Fruit fly (Drosophila melanogaster) whole organism, embryonic: ENCODE data around the gene Zw.
A peak's percentile ranks its signal among the peaks of the same experiment; 100 is the strongest.

ENCODE experiments used
- Antp ChIP-seq: fragments of 200-800 bp; sonication (Bioruptor generic); optimal IDR thresholded peaks from 3 replicates; lab custom pipeline; 2016; ENCODE audit warnings: missing biosample characterization, missing genetic modification characterization
- CG1024 ChIP-seq: fragments of 200-800 bp; sonication (Bioruptor generic); IDR thresholded peaks from 2 replicates; pipeline ENCODE4 v1.3.6; 2022; ENCODE audit warnings: missing biosample characterization, missing genetic modification characterization
- CG10431 ChIP-seq: fragments of 200-800 bp; sonication (Bioruptor generic); optimal IDR thresholded peaks from 3 replicates; lab custom pipeline; 2018; ENCODE audit warnings: missing biosample characterization, mild to moderate bottlenecking, missing genetic modification characterization
- CG10565 ChIP-seq: fragments of 200-800 bp; sonication (Bioruptor generic); optimal IDR thresholded peaks from 3 replicates; lab custom pipeline; 2016; ENCODE audit warnings: missing biosample characterization, mild to moderate bottlenecking, missing genetic modification characterization
- CG10959 ChIP-seq: fragments of 200-800 bp; sonication (Bioruptor generic); IDR thresholded peaks from 2 replicates; pipeline ENCODE4 v1.3.6; 2022; ENCODE audit warnings: missing biosample characterization, missing genetic modification characterization
- CG10979 ChIP-seq: fragments of 200-800 bp; sonication (Bioruptor generic); optimal IDR thresholded peaks from 2 replicates; lab custom pipeline; 2018; ENCODE audit warnings: missing biosample characterization, mild to moderate bottlenecking, missing genetic modification characterization, moderate library complexity
- CG11504 ChIP-seq: fragments of 200-800 bp; sonication (Bioruptor generic); optimal IDR thresholded peaks from 3 replicates; lab custom pipeline; 2019; ENCODE audit warnings: missing biosample characterization, mild to moderate bottlenecking, missing genetic modification characterization, moderate library complexity
- CG12769 ChIP-seq: fragments of 200-800 bp; sonication (Bioruptor generic); optimal IDR thresholded peaks from 2 replicates; lab custom pipeline; 2019; ENCODE audit warnings: missing biosample characterization, mild to moderate bottlenecking, missing genetic modification characterization, moderate library complexity
- CG15073 ChIP-seq: fragments of 200-800 bp; sonication (Bioruptor generic); optimal IDR thresholded peaks from 2 replicates; lab custom pipeline; 2016; ENCODE audit warnings: missing biosample characterization, missing genetic modification characterization
- CG15601 ChIP-seq: fragments of 200-800 bp; sonication (Bioruptor generic); optimal IDR thresholded peaks from 3 replicates; lab custom pipeline; 2019; ENCODE audit warnings: missing biosample characterization, mild to moderate bottlenecking, missing genetic modification characterization, moderate library complexity
- CG2199 ChIP-seq: fragments of 200-800 bp; sonication (Bioruptor generic); IDR thresholded peaks from 3 replicates; pipeline ENCODE4 v1.3.6; 2022; ENCODE audit warnings: missing biosample characterization, missing genetic modification characterization
- CG3281 ChIP-seq: fragments of 200-800 bp; sonication (Bioruptor generic); optimal IDR thresholded peaks from 3 replicates; lab custom pipeline; 2017; ENCODE audit warnings: missing biosample characterization, mild to moderate bottlenecking, missing genetic modification characterization
- CG4707 ChIP-seq: fragments of 200-800 bp; sonication (Bioruptor generic); optimal IDR thresholded peaks from 2 replicates; lab custom pipeline; 2018; ENCODE audit warnings: missing biosample characterization, mild to moderate bottlenecking, missing genetic modification characterization, moderate library complexity
- CG4854 ChIP-seq: fragments of 200-800 bp; sonication (Bioruptor generic); optimal IDR thresholded peaks from 2 replicates; lab custom pipeline; 2016; ENCODE audit warnings: missing biosample characterization, missing genetic modification characterization, inconsistent platforms
- CG6683 ChIP-seq: fragments of 200-800 bp; sonication (Bioruptor generic); optimal IDR thresholded peaks from 2 replicates; lab custom pipeline; 2017; ENCODE audit warnings: missing biosample characterization, mild to moderate bottlenecking, missing genetic modification characterization, missing genetic modification reagents
- CG7372 ChIP-seq: fragments of 200-800 bp; sonication (Bioruptor generic); IDR thresholded peaks from 2 replicates; pipeline ENCODE4 v1.3.6; 2022; ENCODE audit warnings: missing biosample characterization, missing genetic modification characterization
- CG9876 ChIP-seq: fragments of 200-800 bp; sonication (Bioruptor generic); optimal IDR thresholded peaks from 2 replicates; lab custom pipeline; 2016; ENCODE audit warnings: missing biosample characterization, missing genetic modification characterization
- Dip3 ChIP-seq: fragments of 200-800 bp; sonication (Bioruptor generic); optimal IDR thresholded peaks from 3 replicates; lab custom pipeline; 2016; ENCODE audit warnings: missing biosample characterization, missing genetic modification characterization
- E2f2 ChIP-seq: fragments of 200-800 bp; sonication (Bioruptor generic); IDR thresholded peaks from 2 replicates; pipeline ENCODE4 v1.3.6; 2022; ENCODE audit warnings: missing biosample characterization, missing genetic modification characterization
- HLH4C ChIP-seq: fragments of 200-800 bp; sonication (Bioruptor generic); IDR thresholded peaks from 3 replicates; pipeline ENCODE4 v1.3.6; 2022; ENCODE audit warnings: missing biosample characterization, missing genetic modification characterization; ENCODE audit not compliant: partially characterized antibody
- HLHmδ ChIP-seq: fragments of 200-800 bp; sonication (Bioruptor generic); optimal IDR thresholded peaks from 2 replicates; lab custom pipeline; 2018; ENCODE audit warnings: missing biosample characterization, mild to moderate bottlenecking, missing genetic modification characterization, moderate library complexity
- HmgD ChIP-seq: fragments of 200-800 bp; sonication (Bioruptor generic); optimal IDR thresholded peaks from 3 replicates; lab custom pipeline; 2016; ENCODE audit warnings: missing biosample characterization, missing genetic modification characterization
- Med ChIP-seq: fragments of 200-800 bp; sonication (Bioruptor generic); peaks from one replicate; lab custom pipeline; 2016; ENCODE audit warnings: missing biosample characterization, missing genetic modification characterization, mild to moderate bottlenecking, inconsistent platforms, moderate library complexity
- Mrtf ChIP-seq: fragments of 200-800 bp; sonication (Bioruptor generic); IDR thresholded peaks from 3 replicates; pipeline ENCODE4 v1.3.6; 2022; ENCODE audit warnings: missing biosample characterization, missing genetic modification characterization
- Neu2 ChIP-seq: fragments of 200-800 bp; sonication (Bioruptor generic); optimal IDR thresholded peaks from 3 replicates; lab custom pipeline; 2016; ENCODE audit warnings: missing biosample characterization, missing genetic modification characterization, borderline replicate concordance
- Poxn ChIP-seq: fragments of 200-800 bp; sonication (Bioruptor generic); IDR thresholded peaks from 2 replicates; pipeline ENCODE4 v1.3.6; 2022; ENCODE audit warnings: missing biosample characterization, missing genetic modification characterization
- Ravus ChIP-seq: fragments of 200-800 bp; sonication (Bioruptor generic); IDR thresholded peaks from 2 replicates; pipeline ENCODE4 v1.3.6; 2022; ENCODE audit warnings: missing biosample characterization, missing genetic modification characterization
- Sry-β ChIP-seq: fragments of 200-800 bp; sonication (Bioruptor generic); optimal IDR thresholded peaks from 2 replicates; lab custom pipeline; 2018; ENCODE audit warnings: missing biosample characterization, mild to moderate bottlenecking, missing genetic modification characterization, moderate library complexity
- cg ChIP-seq: fragments of 200-800 bp; sonication (Bioruptor generic); optimal IDR thresholded peaks from 3 replicates; lab custom pipeline; 2019; ENCODE audit warnings: missing biosample characterization, mild to moderate bottlenecking, missing genetic modification characterization, moderate library complexity
- chm ChIP-seq: fragments of 200-800 bp; sonication (Bioruptor generic); IDR thresholded peaks from 2 replicates; pipeline ENCODE4 v1.3.6; 2022; ENCODE audit warnings: missing biosample characterization, missing genetic modification characterization
- crc ChIP-seq: fragments of 200-800 bp; sonication (Bioruptor generic); optimal IDR thresholded peaks from 2 replicates; lab custom pipeline; 2016; ENCODE audit warnings: missing biosample characterization, missing genetic modification characterization
- dati ChIP-seq: fragments of 200-800 bp; sonication (Bioruptor generic); IDR thresholded peaks from 2 replicates; pipeline ENCODE4 v1.3.6; 2022; ENCODE audit warnings: missing biosample characterization, missing genetic modification characterization
- dmrt99B ChIP-seq: fragments of 200-800 bp; sonication (Bioruptor generic); optimal IDR thresholded peaks from 2 replicates; lab custom pipeline; 2018; ENCODE audit warnings: missing biosample characterization, mild to moderate bottlenecking, missing genetic modification characterization, moderate library complexity
- gce ChIP-seq: fragments of 200-800 bp; sonication (Bioruptor generic); IDR thresholded peaks from 3 replicates; pipeline ENCODE4 v1.3.6; 2022; ENCODE audit warnings: missing biosample characterization, missing genetic modification characterization
- gcm2 ChIP-seq: fragments of 200-800 bp; sonication (Bioruptor generic); optimal IDR thresholded peaks from 2 replicates; lab custom pipeline; 2016; ENCODE audit warnings: missing biosample characterization, missing genetic modification characterization
- gfzf ChIP-seq: fragments of 200-800 bp; sonication (Bioruptor generic); optimal IDR thresholded peaks from 2 replicates; lab custom pipeline; 2016; ENCODE audit warnings: missing biosample characterization, mild to moderate bottlenecking, missing genetic modification characterization, moderate library complexity
- gro ChIP-seq: fragments of 200-800 bp; sonication (Bioruptor generic); optimal IDR thresholded peaks from 2 replicates; lab custom pipeline; 2016; ENCODE audit warnings: missing biosample characterization, missing genetic modification characterization
- hb ChIP-seq: fragments of 200-800 bp; sonication (Bioruptor generic); IDR thresholded peaks from 3 replicates; pipeline ENCODE4 v1.3.6; 2022; ENCODE audit warnings: missing biosample characterization, missing genetic modification characterization; ENCODE audit not compliant: partially characterized antibody
- jing ChIP-seq: fragments of 200-800 bp; sonication (Bioruptor generic); optimal IDR thresholded peaks from 2 replicates; lab custom pipeline; 2018; ENCODE audit warnings: missing biosample characterization, mild to moderate bottlenecking, missing genetic modification characterization
- kay ChIP-seq: fragments of 200-800 bp; sonication (Bioruptor generic); optimal IDR thresholded peaks from 2 replicates; lab custom pipeline; 2016; ENCODE audit warnings: missing biosample characterization, missing genetic modification characterization
- lola ChIP-seq, 3 experiments: fragments of >200 bp in 2 of 3; fragments of 200-800 bp in 1 of 3; sonication (Bioruptor generic) in 1 of 3; optimal IDR thresholded peaks; 2 replicates each; lab custom pipeline; 2017 to 2019; ENCODE audit warnings: missing biosample characterization in 3 of 3, missing genetic modification characterization in 3 of 3, mild to moderate bottlenecking in 1 of 3, moderate library complexity in 1 of 3
- mam ChIP-seq: fragments of 200-800 bp; sonication (Bioruptor generic); optimal IDR thresholded peaks from 3 replicates; lab custom pipeline; 2016; ENCODE audit warnings: missing biosample characterization, missing genetic modification characterization
- pan ChIP-seq, 4 experiments: fragments of >200 bp in 3 of 4; fragments of 200-800 bp in 1 of 4; sonication (Bioruptor generic) in 1 of 4; optimal IDR thresholded peaks in 3 of 4; IDR thresholded peaks in 1 of 4; 2 replicates each; pipeline versions ENCODE4 v1.3.6 to Lab custom; 2017 to 2022; ENCODE audit warnings: missing biosample characterization in 2 of 4, missing genetic modification characterization in 2 of 4, mixed read lengths in 1 of 4
- ranshi ChIP-seq: fragments of 200-800 bp; sonication (Bioruptor generic); IDR thresholded peaks from 2 replicates; pipeline ENCODE4 v1.3.6; 2022; ENCODE audit warnings: missing biosample characterization, missing genetic modification characterization
- schlank ChIP-seq: fragments of 200-800 bp; sonication (Bioruptor generic); optimal IDR thresholded peaks from 2 replicates; lab custom pipeline; 2018; ENCODE audit warnings: missing biosample characterization, mild to moderate bottlenecking, missing genetic modification characterization
- shn ChIP-seq: fragments of 200-800 bp; sonication (Bioruptor generic); optimal IDR thresholded peaks from 3 replicates; lab custom pipeline; 2016; ENCODE audit warnings: missing biosample characterization, missing genetic modification characterization
- so ChIP-seq: fragments of 200-800 bp; sonication (Bioruptor generic); IDR thresholded peaks from 3 replicates; pipeline ENCODE4 v1.3.6; 2022; ENCODE audit warnings: missing biosample characterization, missing genetic modification characterization
- sqz ChIP-seq: fragments of 200-800 bp; sonication (Bioruptor generic); optimal IDR thresholded peaks from 3 replicates; lab custom pipeline; 2018; ENCODE audit warnings: missing biosample characterization, mild to moderate bottlenecking, missing genetic modification characterization
- trem ChIP-seq: fragments of 200-800 bp; optimal IDR thresholded peaks from 3 replicates; lab custom pipeline; 2019; ENCODE audit warnings: missing biosample characterization, mild to moderate bottlenecking, missing genetic modification characterization, moderate library complexity

Gene Zw

DNA sequence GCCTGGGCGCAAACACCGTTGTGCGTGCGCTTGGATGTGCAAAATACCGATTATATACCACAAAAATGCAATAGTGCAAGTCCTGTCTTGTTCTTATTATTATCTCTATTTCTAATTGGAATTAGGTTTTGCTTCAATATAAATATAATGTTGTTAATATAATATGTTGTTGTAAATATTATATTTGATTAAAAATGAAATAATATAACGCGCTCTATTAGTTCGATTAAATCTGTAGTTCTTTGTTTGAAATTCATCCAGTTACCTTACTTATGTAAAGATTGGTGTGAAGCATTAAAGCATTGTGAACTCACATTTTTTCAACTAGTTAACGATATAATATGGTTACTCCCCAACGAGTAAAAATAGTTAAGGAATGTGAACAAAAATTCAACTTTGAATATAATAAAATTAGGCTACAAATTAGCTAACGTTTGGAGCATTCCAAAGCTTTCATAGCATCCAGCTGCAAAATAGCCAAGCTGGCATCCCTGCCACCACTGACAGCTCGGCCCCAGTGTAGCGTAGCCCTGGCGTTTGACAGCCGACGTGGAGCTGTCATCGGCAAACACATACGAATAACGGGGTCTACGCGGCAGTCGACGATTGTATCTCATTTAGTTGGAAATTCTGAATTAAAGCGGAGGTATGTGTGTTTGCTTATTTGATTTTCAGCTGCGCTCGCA is 24.1 kb upstream of the Zw start, which contains the start of the genes CG12237 and Sec61gamma (continued):
- TF ChIP-seq so (GFP tag; lab: Robert Waterston, UW): 0 out of 3 replicates have a peak, but pooled peaks have one; percentile 44
- TF ChIP-seq CG3281 (GFP tag; lab: Kevin White, UChicago): peak; percentile 66
- no peak for TF ChIP-seq CG10959 (GFP tag; lab: Robert Waterston, UW)
- no peak for TF ChIP-seq hb (GFP tag; lab: Robert Waterston, UW)
- TF ChIP-seq CG10431 (GFP tag; lab: Kevin White, UChicago): no peak
- no peak for TF ChIP-seq CG9876 (GFP tag; lab: Kevin White, UChicago)
- no peak for TF ChIP-seq Ravus (GFP tag; lab: Robert Waterston, UW)
- no peak for TF ChIP-seq shn (GFP tag; lab: Kevin White, UChicago)
- TF ChIP-seq gro (GFP tag; lab: Kevin White, UChicago): peak; percentile 26
- peak; percentile 88 for TF ChIP-seq Med (GFP tag; lab: Kevin White, UChicago)
- TF ChIP-seq dati (GFP tag; lab: Robert Waterston, UW): no peak
- peak; percentile 85 for TF ChIP-seq HLHmδ (GFP tag; lab: Kevin White, UChicago)
- no peak for TF ChIP-seq HLH4C (GFP tag; lab: Robert Waterston, UW)
- TF ChIP-seq chm (GFP tag; lab: Robert Waterston, UW): peak; percentile 41; the same call in 1 of the 2 replicates
- peak; percentile 33; the same call in 1 of the 2 replicates for TF ChIP-seq E2f2 (GFP tag; lab: Robert Waterston, UW)
- peak; percentile 24 for TF ChIP-seq CG15601 (tag; lab: Kevin White, UChicago)
- no peak for TF ChIP-seq lola (GFP tag; optimal IDR thresholded peaks at IDR 0.05; lab: Kevin White, UChicago)
- no peak for TF ChIP-seq CG11504 (tag; lab: Kevin White, UChicago)
- no peak for TF ChIP-seq Mrtf (GFP tag; lab: Robert Waterston, UW)
- no peak for TF ChIP-seq ranshi (GFP tag; lab: Robert Waterston, UW)
- TF ChIP-seq cg (GFP tag; lab: Kevin White, UChicago): peak; percentile 36
- peak; percentile 28 for TF ChIP-seq Antp (GFP tag; lab: Kevin White, UChicago)
- no peak for TF ChIP-seq CG2199
- TF ChIP-seq CG1024: no peak
- no peak for TF ChIP-seq CG15073
- TF ChIP-seq mam (GFP tag; lab: Kevin White, UChicago): peak; percentile 37
- no peak for TF ChIP-seq gce (GFP tag; lab: Robert Waterston, UW)
- peak; percentile 39 for TF ChIP-seq gfzf (GFP tag; lab: Kevin White, UChicago)
- no peak for TF ChIP-seq CG6683
- no peak for TF ChIP-seq CG7372 (GFP tag; lab: Robert Waterston, UW)
- TF ChIP-seq Dip3 (GFP tag; lab: Kevin White, UChicago): no peak
- TF ChIP-seq Poxn: no peak
- TF ChIP-seq crc (GFP tag; lab: Kevin White, UChicago): no peak
- no peak for TF ChIP-seq CG4854
- peak; percentile 30 for TF ChIP-seq trem (tag; lab: Kevin White, UChicago)
- TF ChIP-seq sqz (GFP tag; lab: Kevin White, UChicago): no peak
- no peak for TF ChIP-seq pan (optimal IDR thresholded peaks at IDR 0.05; lab: Kevin White, UChicago)
- TF ChIP-seq pan (GFP tag; optimal IDR thresholded peaks at IDR 0.05 in 1 of 2, IDR thresholded peaks at IDR 0.05 in 1 of 2): no peak
- no peak for TF ChIP-seq jing (GFP tag; lab: Kevin White, UChicago)
- TF ChIP-seq CG10979 (tag; lab: Kevin White, UChicago): no peak
- no peak for TF ChIP-seq CG10565
- no peak for TF ChIP-seq dmrt99B (tag; lab: Kevin White, UChicago)
- no peak for TF ChIP-seq Neu2 (GFP tag; lab: Kevin White, UChicago)
- no peak for TF ChIP-seq CG4707 (GFP tag; lab: Kevin White, UChicago)
- TF ChIP-seq CG12769 (tag; lab: Kevin White, UChicago): no peak
- no peak for TF ChIP-seq kay (GFP tag; lab: Kevin White, UChicago)
- TF ChIP-seq schlank (tag; lab: Kevin White, UChicago): no peak
- TF ChIP-seq HmgD (GFP tag; lab: Kevin White, UChicago): peak; percentile 13
- TF ChIP-seq Sry-β (GFP tag; lab: Kevin White, UChicago): peak; percentile 96
- TF ChIP-seq gcm2: no peak
